Fruit fly (Drosophila melanogaster) whole organism: ENCODE results near the gene CG15740.

Experiments used
- Dll ChIP-seq: fragments of >200 bp; optimal IDR thresholded peaks from 2 replicates; lab custom pipeline; 2017
- EcR ChIP-seq, 2 experiments: fragments of >200 bp; optimal IDR thresholded peaks; 2 replicates each; lab custom pipeline; 2017; ENCODE audit warnings: missing biosample characterization in 2 of 2, missing genetic modification characterization in 2 of 2, missing genetic modification reagents in 2 of 2
- pan ChIP-seq: fragments of >200 bp; optimal IDR thresholded peaks from 2 replicates; lab custom pipeline; 2017
- psq ChIP-seq: fragments of >200 bp; optimal IDR thresholded peaks from 2 replicates; lab custom pipeline; 2017
- usp ChIP-seq: fragments of >200 bp; optimal IDR thresholded peaks from 2 replicates; lab custom pipeline; 2017; ENCODE audit warnings: missing biosample characterization, missing genetic modification characterization, mixed read lengths

DNA sequence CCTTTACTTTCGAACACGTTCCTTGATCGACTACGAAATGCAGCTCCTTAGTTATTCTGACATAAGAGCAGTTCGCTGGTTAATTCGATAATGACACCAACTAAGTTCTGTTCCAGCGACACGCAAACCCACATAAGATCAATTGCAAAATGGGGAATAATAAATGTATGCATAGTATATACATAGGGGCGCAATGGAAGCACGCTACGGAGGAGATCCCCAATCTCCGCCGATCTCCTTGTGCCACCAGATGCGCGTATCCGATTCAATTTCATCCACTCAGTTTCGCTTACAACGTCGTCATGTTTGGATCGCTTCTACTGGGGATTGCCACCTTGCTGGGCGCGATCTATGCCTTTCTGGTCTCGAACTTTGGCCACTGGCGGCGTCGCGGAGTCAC, 6.6 kb downstream of the CG15740 start, which contains the start of gene Cyp28c1:
- no peak for TF ChIP-seq psq (lab: Kevin White, UChicago)
- TF ChIP-seq EcR (GFP tag; optimal IDR thresholded peaks at IDR 0.05; lab: Kevin White, UChicago) = no peak
- no peak for TF ChIP-seq usp (GFP tag; lab: Kevin White, UChicago)
- no peak for TF ChIP-seq Dll
- TF ChIP-seq pan (lab: Kevin White, UChicago) = no peak
